Worm (Caenorhabditis elegans) whole organism, L2 larva: ENCODE results near the gene T09F5.10.

Experiments used
- unc-55 ChIP-seq: fragments of 150-350 bp; sonication (generic microtip); optimal IDR thresholded peaks from 3 replicates; lab custom pipeline; 2014; ENCODE audit warnings: missing biosample characterization, missing genetic modification reagents, missing genetic modification characterization
- ztf-11 ChIP-seq: sonication (generic microtip); optimal IDR thresholded peaks from 2 replicates; lab custom pipeline; 2017; ENCODE audit warnings: missing biosample characterization, missing genetic modification characterization
- ztf-4 ChIP-seq: fragments of 150-350 bp; optimal IDR thresholded peaks from 2 replicates; lab custom pipeline; 2014; ENCODE audit warnings: missing biosample characterization, missing genetic modification characterization

DNA sequence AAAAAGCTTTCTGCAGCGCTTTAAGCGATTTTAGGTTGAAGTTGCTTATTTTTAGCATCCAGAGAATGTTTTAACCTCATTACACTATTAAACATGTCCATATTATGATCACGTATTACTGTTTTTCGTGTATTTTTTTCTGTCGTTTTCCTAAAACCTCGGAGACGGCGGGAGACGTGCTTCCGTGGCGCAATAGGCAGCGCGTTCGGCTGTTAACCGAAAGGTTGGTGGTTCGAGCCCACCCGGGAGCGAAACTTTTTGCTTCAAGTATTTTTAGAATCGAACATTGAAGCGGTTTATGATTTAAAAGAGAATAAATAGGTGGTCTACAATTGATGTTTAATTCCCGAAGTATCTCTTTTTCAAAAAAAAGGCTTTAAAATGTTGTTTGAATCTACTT is 23.4 kb upstream of the T09F5.10 start:
- TF ChIP-seq unc-55 (GFP tag; lab: Kevin White, UChicago) (no peak), ztf-4 (tag; lab: Kevin White, UChicago) (no peak), ztf-11 (no peak)
